Worm (Caenorhabditis elegans) whole organism, young adult: ENCODE data around the gene ZK1098.3.

Experiments used
- T26A5.8 ChIP-seq: sonication (generic microtip); optimal IDR thresholded peaks from 2 replicates; lab custom pipeline; 2016; ENCODE audit warnings: missing genetic modification characterization, missing compliant biosample characterization
- ztf-22 ChIP-seq: fragments of 200-800 bp; sonication (Bioruptor generic); optimal IDR thresholded peaks from 2 replicates; lab custom pipeline; 2018; ENCODE audit warnings: mild to moderate bottlenecking, missing genetic modification characterization, moderate library complexity, missing compliant biosample characterization

DNA sequence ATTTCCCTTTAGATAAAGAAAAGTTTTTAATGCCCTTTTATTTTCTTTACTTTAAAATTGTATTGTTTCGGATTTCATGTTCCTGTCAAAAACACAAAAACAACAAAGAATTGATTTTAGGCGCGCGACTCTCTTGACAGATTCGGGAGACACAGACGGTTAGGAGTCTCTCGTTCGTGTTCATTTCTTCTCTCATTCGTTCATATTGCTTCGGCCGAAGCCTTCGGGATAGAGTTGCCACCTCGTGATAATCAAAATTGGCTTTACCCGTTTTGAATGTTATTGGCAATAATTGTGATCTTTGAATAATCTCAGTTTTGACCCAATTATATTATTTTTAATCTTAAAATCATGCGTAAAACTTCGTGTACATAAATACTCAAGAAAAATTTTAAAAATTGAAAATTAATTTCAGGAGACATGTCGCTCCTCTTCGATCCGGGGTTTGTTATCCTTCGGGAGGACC lies 27.4 kb downstream of the ZK1098.3 start, which contains the start of gene F55H2.5:
- TF ChIP-seq ztf-22 (GFP tag; lab: Kevin White, UChicago) (no peak), T26A5.8 (tag; lab: Kevin White, UChicago) (no peak)
